Worm (Caenorhabditis elegans): ENCODE results near the gene B0035.18.

DNA sequence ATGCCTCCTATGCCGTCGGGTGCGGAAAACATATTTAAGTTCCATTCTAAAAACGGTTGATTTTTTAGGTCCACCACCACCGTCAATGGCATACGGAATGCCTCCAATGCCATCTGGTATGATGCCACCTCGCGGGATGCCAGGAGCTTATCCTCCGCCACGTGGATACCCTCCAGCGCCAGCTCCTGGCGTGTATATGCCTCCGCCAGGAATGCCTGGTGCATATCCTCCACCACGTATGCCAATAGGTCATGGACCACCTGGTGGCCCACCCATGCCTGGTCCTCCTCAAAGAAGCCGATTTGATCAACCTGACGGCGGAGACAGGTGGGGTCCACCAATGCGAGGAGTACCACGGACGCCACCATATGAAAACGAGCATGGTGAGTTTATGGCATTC is 8.6 kb upstream of the B0035.18 start:
- no peak for TF ChIP-seq lin-39 (tag; optimal IDR thresholded peaks at IDR 0.05)
- no peak for TF ChIP-seq fkh-10 (GFP tag; optimal IDR thresholded peaks at IDR 0.05)
- no peak for TF ChIP-seq snpc-4 (tag; optimal IDR thresholded peaks at IDR 0.05)
- TF ChIP-seq nhr-237 (tag; optimal IDR thresholded peaks at IDR 0.05) = no peak

Data from whole organism, L3 larva.